Fruit fly (Drosophila melanogaster) whole organism, embryonic: ENCODE results near the gene CG4291.

ENCODE experiments used
- Adf1 ChIP-seq: fragments of 200-800 bp; sonication (Bioruptor generic); IDR thresholded peaks from 2 replicates; pipeline ENCODE4 v1.3.6; 2022; ENCODE audit warnings: missing biosample characterization, missing genetic modification characterization
- Antp ChIP-seq: fragments of 200-800 bp; sonication (Bioruptor generic); optimal IDR thresholded peaks from 3 replicates; lab custom pipeline; 2016; ENCODE audit warnings: missing biosample characterization, missing genetic modification characterization
- B-H2 ChIP-seq: fragments of 200-800 bp; sonication (Bioruptor generic); optimal IDR thresholded peaks from 2 replicates; lab custom pipeline; 2018; ENCODE audit warnings: missing biosample characterization, mild to moderate bottlenecking, missing genetic modification characterization
- Blimp-1 ChIP-seq: fragments of 200-800 bp; sonication (Bioruptor generic); optimal IDR thresholded peaks from 3 replicates; lab custom pipeline; 2018; ENCODE audit warnings: missing biosample characterization, missing genetic modification characterization, mild to moderate bottlenecking, moderate library complexity, missing genetic modification reagents
- CG10321 ChIP-seq: fragments of 200-800 bp; sonication (Bioruptor generic); IDR thresholded peaks from 2 replicates; pipeline ENCODE4 v1.3.6; 2022; ENCODE audit warnings: missing biosample characterization, missing genetic modification characterization
- CG10959 ChIP-seq: fragments of 200-800 bp; sonication (Bioruptor generic); IDR thresholded peaks from 2 replicates; pipeline ENCODE4 v1.3.6; 2022; ENCODE audit warnings: missing biosample characterization, missing genetic modification characterization
- CG10979 ChIP-seq: fragments of 200-800 bp; sonication (Bioruptor generic); optimal IDR thresholded peaks from 2 replicates; lab custom pipeline; 2018; ENCODE audit warnings: missing biosample characterization, mild to moderate bottlenecking, missing genetic modification characterization, moderate library complexity
- CG11085 ChIP-seq: fragments of 200-800 bp; sonication (Bioruptor generic); IDR thresholded peaks from 2 replicates; pipeline ENCODE4 v1.3.6; 2022; ENCODE audit warnings: missing biosample characterization, missing genetic modification characterization
- CG14441 ChIP-seq: fragments of 200-800 bp; sonication (Bioruptor generic); IDR thresholded peaks from 2 replicates; pipeline ENCODE4 v1.3.6; 2022; ENCODE audit warnings: missing biosample characterization, missing genetic modification characterization
- CG15073 ChIP-seq: fragments of 200-800 bp; sonication (Bioruptor generic); optimal IDR thresholded peaks from 2 replicates; lab custom pipeline; 2016; ENCODE audit warnings: missing biosample characterization, missing genetic modification characterization
- CG18011 ChIP-seq: fragments of 200-800 bp; sonication (Bioruptor generic); optimal IDR thresholded peaks from 2 replicates; lab custom pipeline; 2017; ENCODE audit warnings: missing biosample characterization, missing genetic modification characterization, mild to moderate bottlenecking, moderate library complexity, missing genotype
- CG31441 ChIP-seq: fragments of 200-800 bp; sonication (Bioruptor generic); IDR thresholded peaks from 2 replicates; pipeline ENCODE4 v1.3.6; 2022; ENCODE audit warnings: missing biosample characterization, missing genetic modification characterization
- CG32772 ChIP-seq: fragments of 200-800 bp; sonication (Bioruptor generic); IDR thresholded peaks from 2 replicates; pipeline ENCODE4 v1.3.6; 2022; ENCODE audit warnings: missing biosample characterization, missing genetic modification characterization
- CG3847 ChIP-seq: fragments of 200-800 bp; sonication (Bioruptor generic); IDR thresholded peaks from 2 replicates; pipeline ENCODE4 v1.3.6; 2022; ENCODE audit warnings: missing biosample characterization, missing genetic modification characterization
- CG4617 ChIP-seq: fragments of 200-800 bp; sonication (Bioruptor generic); optimal IDR thresholded peaks from 3 replicates; lab custom pipeline; 2016; ENCODE audit warnings: missing biosample characterization, missing genetic modification characterization, borderline replicate concordance
- CG7745 ChIP-seq: fragments of 200-800 bp; sonication (Bioruptor generic); optimal IDR thresholded peaks from 2 replicates; lab custom pipeline; 2018; ENCODE audit warnings: missing biosample characterization, mild to moderate bottlenecking, missing genetic modification characterization, moderate library complexity
- CG9727 ChIP-seq: fragments of 200-800 bp; sonication (Bioruptor generic); optimal IDR thresholded peaks from 3 replicates; lab custom pipeline; 2017; ENCODE audit warnings: missing biosample characterization, mild to moderate bottlenecking, missing genetic modification characterization
- CG9797 ChIP-seq: fragments of 200-800 bp; sonication (Bioruptor generic); optimal IDR thresholded peaks from 3 replicates; lab custom pipeline; 2018; ENCODE audit warnings: missing biosample characterization, mild to moderate bottlenecking, missing genetic modification characterization
- CkIIα-i1 ChIP-seq: fragments of 200-800 bp; sonication (Bioruptor generic); IDR thresholded peaks from 2 replicates; pipeline ENCODE4 v1.3.6; 2022; ENCODE audit warnings: missing biosample characterization, missing genetic modification characterization
- Dref ChIP-seq: fragments of 200-800 bp; sonication (Bioruptor generic); IDR thresholded peaks from 2 replicates; pipeline ENCODE4 v1.3.6; 2022; ENCODE audit warnings: missing biosample characterization, missing genetic modification characterization
- Ets65A ChIP-seq: fragments of 200-800 bp; sonication (Bioruptor generic); peaks from one replicate; lab custom pipeline; 2016; ENCODE audit warnings: missing biosample characterization, missing genetic modification characterization
- HLH4C ChIP-seq: fragments of 200-800 bp; sonication (Bioruptor generic); IDR thresholded peaks from 3 replicates; pipeline ENCODE4 v1.3.6; 2022; ENCODE audit warnings: missing biosample characterization, missing genetic modification characterization; ENCODE audit not compliant: partially characterized antibody
- Hmr ChIP-seq: fragments of 200-800 bp; sonication (Bioruptor generic); optimal IDR thresholded peaks from 3 replicates; lab custom pipeline; 2017; ENCODE audit warnings: mild to moderate bottlenecking, missing biosample characterization, missing genetic modification reagents, missing genetic modification characterization
- Hsf ChIP-seq: fragments of 200-800 bp; sonication (Bioruptor generic); optimal IDR thresholded peaks from 3 replicates; lab custom pipeline; 2016; ENCODE audit warnings: missing biosample characterization, missing genetic modification characterization
- Lim3 ChIP-seq: fragments of 200-800 bp; sonication (Bioruptor generic); IDR thresholded peaks from 2 replicates; pipeline ENCODE4 v1.3.6; 2022; ENCODE audit warnings: missing biosample characterization, missing genetic modification characterization
- Oli ChIP-seq: fragments of 200-800 bp; sonication (Bioruptor generic); optimal IDR thresholded peaks from 2 replicates; lab custom pipeline; 2018; ENCODE audit warnings: missing biosample characterization, mild to moderate bottlenecking, missing genetic modification characterization, moderate library complexity
- Pdp1 ChIP-seq, 2 experiments: fragments of 200-800 bp; sonication (Bioruptor generic); optimal IDR thresholded peaks; 3 replicates each; lab custom pipeline; 2016; ENCODE audit warnings: missing biosample characterization in 2 of 2, missing genetic modification characterization in 2 of 2, mild to moderate bottlenecking in 1 of 2, moderate library complexity in 1 of 2
- Scr ChIP-seq: fragments of 200-800 bp; sonication (Bioruptor generic); IDR thresholded peaks from 2 replicates; pipeline ENCODE4 v1.3.6; 2022; ENCODE audit warnings: missing biosample characterization, missing genetic modification characterization; ENCODE audit not compliant: partially characterized antibody
- Sox102F ChIP-seq: fragments of 200-800 bp; sonication (Bioruptor generic); optimal IDR thresholded peaks from 2 replicates; lab custom pipeline; 2018; ENCODE audit warnings: missing biosample characterization, mild to moderate bottlenecking, missing genetic modification characterization, moderate library complexity
- Spps ChIP-seq: fragments of 200-800 bp; sonication (Bioruptor generic); optimal IDR thresholded peaks from 2 replicates; lab custom pipeline; 2018; ENCODE audit warnings: missing biosample characterization, mild to moderate bottlenecking, missing genetic modification characterization
- Stat92E ChIP-seq, 3 experiments: fragments of >200 bp in 2 of 3; fragments of 200-800 bp in 1 of 3; sonication (Bioruptor generic) in 1 of 3; optimal IDR thresholded peaks; 2 replicates each; lab custom pipeline; 2017 to 2019; ENCODE audit warnings: missing biosample characterization in 3 of 3, missing genetic modification characterization in 3 of 3, mild to moderate bottlenecking in 1 of 3, moderate library complexity in 1 of 3
- Xbp1 ChIP-seq: fragments of 200-800 bp; sonication (Bioruptor generic); optimal IDR thresholded peaks from 3 replicates; lab custom pipeline; 2016; ENCODE audit warnings: missing biosample characterization, mild to moderate bottlenecking, missing genetic modification characterization
- bcd ChIP-seq: fragments of 200-800 bp; sonication (Bioruptor generic); optimal IDR thresholded peaks from 2 replicates; lab custom pipeline; 2017; ENCODE audit warnings: missing biosample characterization, mild to moderate bottlenecking, missing genetic modification characterization
- crc ChIP-seq: fragments of 200-800 bp; sonication (Bioruptor generic); optimal IDR thresholded peaks from 2 replicates; lab custom pipeline; 2016; ENCODE audit warnings: missing biosample characterization, missing genetic modification characterization
- cwo ChIP-seq: fragments of 200-800 bp; sonication (Bioruptor generic); optimal IDR thresholded peaks from 3 replicates; lab custom pipeline; 2017; ENCODE audit warnings: missing biosample characterization, missing genetic modification characterization, mild to moderate bottlenecking, moderate library complexity, missing genetic modification reagents
- dmrt11E ChIP-seq: fragments of 200-800 bp; sonication (Bioruptor generic); optimal IDR thresholded peaks from 3 replicates; lab custom pipeline; 2018; ENCODE audit warnings: missing biosample characterization, mild to moderate bottlenecking, missing genetic modification characterization, moderate library complexity
- emc ChIP-seq: fragments of 200-800 bp; sonication (Bioruptor generic); optimal IDR thresholded peaks from 2 replicates; lab custom pipeline; 2016; ENCODE audit warnings: missing biosample characterization, missing genetic modification characterization
- ftz-f1 ChIP-seq: fragments of 200-800 bp; sonication (Bioruptor generic); optimal IDR thresholded peaks from 2 replicates; lab custom pipeline; 2016; ENCODE audit warnings: missing biosample characterization, missing genetic modification characterization
- grau ChIP-seq: fragments of 200-800 bp; optimal IDR thresholded peaks from 3 replicates; lab custom pipeline; 2019; ENCODE audit warnings: missing biosample characterization, mild to moderate bottlenecking, missing genetic modification characterization, moderate library complexity
- gsb-n ChIP-seq: fragments of 200-800 bp; sonication (Bioruptor generic); optimal IDR thresholded peaks from 3 replicates; lab custom pipeline; 2018; ENCODE audit warnings: missing biosample characterization, mild to moderate bottlenecking, missing genetic modification characterization
- hkb ChIP-seq, 2 experiments: fragments of 200-800 bp in 1 of 2; fragments of >200 bp in 1 of 2; sonication (Bioruptor generic) in 1 of 2; IDR thresholded peaks in 1 of 2; optimal IDR thresholded peaks in 1 of 2; 2 replicates each; pipeline versions ENCODE4 v1.3.6 to Lab custom; 2017 to 2022; ENCODE audit warnings: missing biosample characterization in 1 of 2, missing genetic modification characterization in 1 of 2
- inv ChIP-seq: fragments of 200-800 bp; sonication (Bioruptor generic); IDR thresholded peaks from 2 replicates; pipeline ENCODE4 v1.3.6; 2022; ENCODE audit warnings: missing biosample characterization, missing genetic modification characterization; ENCODE audit not compliant: partially characterized antibody
- lilli ChIP-seq: fragments of 200-800 bp; sonication (Bioruptor generic); optimal IDR thresholded peaks from 3 replicates; lab custom pipeline; 2016; ENCODE audit warnings: missing biosample characterization, missing genetic modification characterization
- nerfin-1 ChIP-seq: fragments of 200-800 bp; sonication (Bioruptor generic); optimal IDR thresholded peaks from 3 replicates; lab custom pipeline; 2019; ENCODE audit warnings: missing biosample characterization, mild to moderate bottlenecking, missing genetic modification characterization, moderate library complexity
- prd ChIP-seq, 3 experiments: fragments of >200 bp in 2 of 3; fragments of 200-800 bp in 1 of 3; sonication (Bioruptor generic) in 1 of 3; optimal IDR thresholded peaks in 2 of 3; IDR thresholded peaks in 1 of 3; 2 replicates in 2 of 3; 3 replicates in 1 of 3; pipeline versions ENCODE4 v1.3.6 to Lab custom; 2017 to 2022; ENCODE audit warnings: missing biosample characterization in 1 of 3, missing genetic modification characterization in 1 of 3
- sens ChIP-seq: fragments of 200-800 bp; sonication (Bioruptor generic); peaks from one replicate; lab custom pipeline; 2016; ENCODE audit warnings: missing biosample characterization, missing genetic modification characterization
- seq ChIP-seq: fragments of 200-800 bp; sonication (Bioruptor generic); IDR thresholded peaks from 2 replicates; pipeline ENCODE4 v1.3.6; 2022; ENCODE audit warnings: missing biosample characterization, missing genetic modification characterization
- tio ChIP-seq: fragments of 200-800 bp; sonication (Bioruptor generic); optimal IDR thresholded peaks from 2 replicates; lab custom pipeline; 2017; ENCODE audit warnings: missing biosample characterization, missing genetic modification characterization, inconsistent platforms
- trh ChIP-seq: fragments of 200-800 bp; sonication (Bioruptor generic); optimal IDR thresholded peaks from 2 replicates; lab custom pipeline; 2016; ENCODE audit warnings: missing biosample characterization, missing genetic modification characterization
- tup ChIP-seq: fragments of 200-800 bp; sonication (Bioruptor generic); optimal IDR thresholded peaks from 2 replicates; lab custom pipeline; 2016; ENCODE audit warnings: missing biosample characterization, mild to moderate bottlenecking, missing genetic modification characterization, moderate library complexity

Gene CG4291

DNA sequence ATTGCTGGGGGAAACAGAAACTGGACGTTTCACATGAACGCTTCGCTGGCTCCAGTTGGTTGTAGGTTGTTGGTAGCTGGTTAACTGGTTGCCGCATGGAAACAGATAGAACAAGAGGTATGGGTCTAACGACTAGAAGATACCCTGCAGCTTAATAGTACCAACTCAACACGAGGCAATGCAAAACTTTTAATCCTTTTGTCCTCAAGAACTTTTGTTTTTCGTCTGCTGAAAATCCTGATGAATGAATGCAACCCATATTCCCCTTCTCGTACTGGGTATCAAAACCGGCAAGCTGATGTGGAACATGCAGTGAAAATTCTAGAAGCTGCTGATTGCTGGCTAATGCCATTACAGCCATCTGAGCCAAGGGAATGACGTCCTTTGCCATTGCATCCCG, 14.5 kb downstream of the CG4291 start (continued):
- TF ChIP-seq Antp (GFP tag; lab: Kevin White, UChicago) (peak; percentile 36), CG15073 (GFP tag; lab: Kevin White, UChicago) (no peak), bcd (GFP tag; lab: Kevin White, UChicago) (no peak), CG18011 (GFP tag; lab: Kevin White, UChicago) (no peak), CG14441 (GFP tag; lab: Robert Waterston, UW) (no peak), gsb-n (tag; lab: Kevin White, UChicago) (no peak), hkb (optimal IDR thresholded peaks at IDR 0.05; lab: Kevin White, UChicago) (no peak), hkb (GFP tag; IDR thresholded peaks at IDR 0.05; lab: Robert Waterston, UW) (no peak), Xbp1 (GFP tag; lab: Kevin White, UChicago) (peak; percentile 73), Oli (tag; lab: Kevin White, UChicago) (no peak), CG10979 (peak; percentile 44), CG7745 (tag; lab: Kevin White, UChicago) (no peak), CG10321 (GFP tag; lab: Robert Waterston, UW) (no peak), CkIIα-i1 (GFP tag; lab: Robert Waterston, UW) (no peak), CG31441 (GFP tag; lab: Robert Waterston, UW) (no peak), CG9797 (no peak), sens (peak; percentile 89), CG9727 (GFP tag; lab: Kevin White, UChicago) (no peak), CG32772 (GFP tag; lab: Robert Waterston, UW) (0 out of 2 replicates have a peak, but pooled peaks have one; percentile 9), grau (tag; lab: Kevin White, UChicago) (no peak), Hsf (GFP tag; lab: Kevin White, UChicago) (peak; percentile 65), ftz-f1 (GFP tag; lab: Kevin White, UChicago) (no peak), Blimp-1 (peak; percentile 6), trh (no peak), Dref (GFP tag; lab: Robert Waterston, UW) (no peak), Hmr (peak; percentile 1), CG11085 (GFP tag; lab: Robert Waterston, UW) (no peak), Scr (no peak), Sox102F (peak; percentile 67), HLH4C (no peak), emc (GFP tag; lab: Kevin White, UChicago) (no peak), crc (GFP tag; lab: Kevin White, UChicago) (no peak), tio (GFP tag; lab: Kevin White, UChicago) (peak; percentile 29), cwo (no peak), tup (GFP tag; lab: Kevin White, UChicago) (peak; percentile 30), Stat92E (GFP tag; optimal IDR thresholded peaks at IDR 0.05; lab: Kevin White, UChicago) (no peak), CG3847 (GFP tag; lab: Robert Waterston, UW) (no peak), inv (no peak), seq (peak; percentile 39; the same call in 1 of the 2 replicates), Pdp1 (GFP tag; optimal IDR thresholded peaks at IDR 0.05; lab: Kevin White, UChicago) (peak in 1 of 2 experiments; percentile 26), Ets65A (GFP tag; lab: Kevin White, UChicago) (no peak), prd (optimal IDR thresholded peaks at IDR 0.05; lab: Kevin White, UChicago) (no peak), prd (GFP tag; IDR thresholded peaks at IDR 0.05; lab: Robert Waterston, UW) (peak; percentile 29; the same call in 1 of the 3 replicates), Lim3 (GFP tag; lab: Robert Waterston, UW) (no peak), nerfin-1 (no peak), B-H2 (GFP tag; lab: Kevin White, UChicago) (no peak), CG10959 (GFP tag; lab: Robert Waterston, UW) (no peak), lilli (no peak), Spps (tag; lab: Kevin White, UChicago) (no peak), dmrt11E (tag; lab: Kevin White, UChicago) (peak; percentile 8), CG4617 (GFP tag; lab: Kevin White, UChicago) (no peak), Adf1 (no peak)
